Worm (Caenorhabditis elegans) whole organism, late embryonic: ENCODE data around the gene E01B7.2.

ENCODE experiments used
- K09A11.1 ChIP-seq: sonication (generic microtip); optimal IDR thresholded peaks from 2 replicates; lab custom pipeline; 2017; ENCODE audit warnings: antibody characterized with exemption, mild to moderate bottlenecking, missing genetic modification characterization, missing compliant biosample characterization; ENCODE audit not compliant: insufficient read depth
- ama-1 ChIP-seq: fragments of 150-350 bp; optimal IDR thresholded peaks from 2 replicates; lab custom pipeline; 2014
- ceh-2 ChIP-seq: sonication (generic microtip); optimal IDR thresholded peaks from 2 replicates; lab custom pipeline; 2016; ENCODE audit warnings: missing genotype, missing genetic modification characterization, missing compliant biosample characterization
- ets-4 ChIP-seq: sonication (generic microtip); optimal IDR thresholded peaks from 2 replicates; lab custom pipeline; 2016; ENCODE audit warnings: missing genetic modification characterization, missing compliant biosample characterization
- eyg-1 ChIP-seq: sonication (generic microtip); optimal IDR thresholded peaks from 2 replicates; lab custom pipeline; 2016; ENCODE audit warnings: missing genotype, missing genetic modification characterization, missing compliant biosample characterization
- fkh-10 ChIP-seq: fragments of 150-350 bp; optimal IDR thresholded peaks from 2 replicates; lab custom pipeline; 2014; ENCODE audit warnings: missing biosample characterization, missing genetic modification reagents, missing genetic modification characterization
- nfya-1 ChIP-seq: sonication (generic microtip); optimal IDR thresholded peaks from 2 replicates; lab custom pipeline; 2017; ENCODE audit warnings: missing genetic modification characterization, mild to moderate bottlenecking, missing compliant biosample characterization, antibody characterized with exemption, moderate library complexity
- nhr-11 ChIP-seq: fragments of 150-350 bp; optimal IDR thresholded peaks from 2 replicates; lab custom pipeline; 2014; ENCODE audit warnings: missing biosample characterization, missing genetic modification characterization
- pha-4 ChIP-seq: fragments of 150-350 bp; optimal IDR thresholded peaks from 2 replicates; lab custom pipeline; 2018; ENCODE audit warnings: missing biosample characterization, missing genetic modification reagents, missing genetic modification characterization
- pqm-1 ChIP-seq: sonication (generic microtip); optimal IDR thresholded peaks from 2 replicates; lab custom pipeline; 2016; ENCODE audit warnings: missing genetic modification characterization, missing compliant biosample characterization
- rnt-1 ChIP-seq: sonication (generic microtip); optimal IDR thresholded peaks from 2 replicates; lab custom pipeline; 2016; ENCODE audit warnings: missing genetic modification characterization, missing compliant biosample characterization
- unc-3 ChIP-seq, 2 experiments: fragments of 200-800 bp in 1 of 2; sonication (Bioruptor generic) in 1 of 2; sonication (generic microtip) in 1 of 2; conservative IDR thresholded peaks in 1 of 2; optimal IDR thresholded peaks in 1 of 2; 2 replicates each; pipeline versions ENCODE4 v1.3.6 to Lab custom; 2016 to 2022; ENCODE audit warnings: missing compliant biosample characterization in 2 of 2, missing genetic modification characterization in 2 of 2, missing genetic modification reagents in 1 of 2
- unc-42 ChIP-seq: sonication (generic microtip); optimal IDR thresholded peaks from 2 replicates; lab custom pipeline; 2016; ENCODE audit warnings: missing genotype, missing genetic modification characterization, missing compliant biosample characterization

- TF ChIP-seq pha-4 (tag; lab: Kevin White, UChicago) (no peak), rnt-1 (tag; lab: Kevin White, UChicago) (no peak), nfya-1 (tag; lab: Kevin White, UChicago) (no peak), eyg-1 (tag; lab: Kevin White, UChicago) (no peak), ets-4 (tag; lab: Kevin White, UChicago) (no peak), nhr-11 (no peak), pqm-1 (tag; lab: Kevin White, UChicago) (no peak), unc-42 (no peak), K09A11.1 (no peak), fkh-10 (GFP tag; lab: Kevin White, UChicago) (no peak), ceh-2 (no peak), ama-1 (lab: Kevin White, UChicago) (no peak), unc-3 (GFP tag; conservative IDR thresholded peaks at IDR 0.05; lab: Robert Waterston, UW) (no peak), unc-3 (tag; optimal IDR thresholded peaks at IDR 0.05; lab: Kevin White, UChicago) (no peak)
These were observed 23.4 kb downstream of the E01B7.2 start for ce11 chrV:17944849-17945452.
